Worm (Caenorhabditis elegans): ENCODE measurements around the gene phyh-1.

phyh-1 gene

ce11 chrIV:17216048-17216447, 43.2 kb downstream of the phyh-1 start, which contains the start of gene Y116A8B.1:
Gene Y116A8B.1, plus strand, starts transcription at chrIV:17216348.
- TF ChIP-seq ztf-4 (tag; optimal IDR thresholded peaks at IDR 0.05), result no peak
- TF ChIP-seq dpl-1 (GFP tag; optimal IDR thresholded peaks at IDR 0.05), result no peak
- TF ChIP-seq zag-1 (tag; optimal IDR thresholded peaks at IDR 0.05), result no peak
- TF ChIP-seq efl-1 (optimal IDR thresholded peaks at IDR 0.05), result no peak
- TF ChIP-seq efl-1 (GFP tag; optimal IDR thresholded peaks at IDR 0.05 in 1 of 2), result peak in 1 of 2 experiments; percentile 65
- no peak for TF ChIP-seq elt-3 (tag; optimal IDR thresholded peaks at IDR 0.05)
- no peak for TF ChIP-seq egl-27 (tag; optimal IDR thresholded peaks at IDR 0.05)
- TF ChIP-seq egl-13 (tag; optimal IDR thresholded peaks at IDR 0.05), result no peak

- TF ChIP-seq snu-23 (GFP tag; optimal IDR thresholded peaks at IDR 0.05) (peak; percentile 23), lsy-2 (tag; optimal IDR thresholded peaks at IDR 0.05) (peak in 1 of 2 experiments; percentile 5), nhr-19 (GFP tag; conservative IDR thresholded peaks at IDR 0.05) (no peak), efl-1 (optimal IDR thresholded peaks at IDR 0.05) (peak; percentile 35 to 39), efl-1 (GFP tag; optimal IDR thresholded peaks at IDR 0.05 in 1 of 2) (peak; percentile 31 to 84), nhr-71 (tag; optimal IDR thresholded peaks at IDR 0.05) (peak; percentile 33), lin-14 (GFP tag; optimal IDR thresholded peaks at IDR 0.05) (peak; percentile 68), lin-35 (GFP tag; optimal IDR thresholded peaks at IDR 0.05) (peak in 1 of 2 experiments; percentile 25), ceh-82 (tag; optimal IDR thresholded peaks at IDR 0.05) (peak in 1 of 3 experiments; percentile 20), hlh-4 (tag; optimal IDR thresholded peaks at IDR 0.05) (no peak), zag-1 (tag; optimal IDR thresholded peaks at IDR 0.05) (no peak), ets-5 (GFP tag; IDR thresholded peaks at IDR 0.05) (no peak), unc-98 (GFP tag; IDR thresholded peaks at IDR 0.05) (no peak), dpl-1 (GFP tag; optimal IDR thresholded peaks at IDR 0.05) (peak in 1 of 3 experiments; percentile 14), nhr-85 (tag) (no peak)
Measured at ce11 chrIV:17215070-17215469, 44.1 kb downstream of the phyh-1 start.

ce11 chrIV:17210754-17211153, 48.5 kb downstream of the phyh-1 start:
- TF ChIP-seq blmp-1 (tag; optimal IDR thresholded peaks at IDR 0.05) (peak; percentile 78), alr-1 (tag; optimal IDR thresholded peaks at IDR 0.05; ENCODE audit: borderline replicate concordance) (no peak), lin-35 (GFP tag; optimal IDR thresholded peaks at IDR 0.05) (peak in 1 of 2 experiments; percentile 6), pag-3 (tag; optimal IDR thresholded peaks at IDR 0.05; ENCODE audit: borderline replicate concordance, insufficient read depth) (peak; percentile 44), jun-1 (tag; optimal IDR thresholded peaks at IDR 0.05) (no peak), rnt-1 (tag; optimal IDR thresholded peaks at IDR 0.05) (no peak), ceh-63 (GFP tag; optimal IDR thresholded peaks at IDR 0.05) (no peak), elt-3 (tag; optimal IDR thresholded peaks at IDR 0.05) (peak in 1 of 6 experiments; percentile 50), lsy-2 (tag; optimal IDR thresholded peaks at IDR 0.05) (no peak), xbp-1 (tag; optimal IDR thresholded peaks at IDR 0.05) (no peak), fkh-4 (tag; optimal IDR thresholded peaks at IDR 0.05; ENCODE audit: borderline replicate concordance) (no peak), efl-1 (optimal IDR thresholded peaks at IDR 0.05) (peak; percentile 17 to 19), efl-1 (GFP tag; optimal IDR thresholded peaks at IDR 0.05 in 1 of 2) (no peak), fkh-10 (GFP tag; optimal IDR thresholded peaks at IDR 0.05) (no peak), dpl-1 (GFP tag; optimal IDR thresholded peaks at IDR 0.05) (peak in 1 of 3 experiments; percentile 0), mep-1 (tag; optimal IDR thresholded peaks at IDR 0.05) (no peak), pqm-1 (tag; optimal IDR thresholded peaks at IDR 0.05) (no peak), ceh-90 (tag; optimal IDR thresholded peaks at IDR 0.05) (no peak)

DNA sequence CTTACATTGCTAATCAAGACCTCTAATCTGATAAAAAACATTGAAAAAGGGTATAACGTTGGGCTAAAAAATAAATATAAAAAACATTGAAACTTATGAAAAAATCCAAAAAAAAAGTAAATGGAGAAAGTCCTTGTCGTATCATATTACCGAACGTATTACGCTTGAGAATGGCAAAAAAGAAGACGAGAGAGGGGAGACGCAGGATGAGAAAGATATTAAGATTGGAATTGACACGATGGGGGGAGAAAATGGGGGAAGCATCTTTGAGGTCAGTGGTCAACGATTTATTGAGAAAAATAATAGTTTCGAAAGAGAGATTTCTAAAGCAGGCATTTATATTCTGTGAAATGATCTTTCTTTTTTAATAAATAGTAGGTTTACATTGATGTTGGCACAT, 49.9 kb downstream of the phyh-1 start:
- TF ChIP-seq lir-3 (tag; optimal IDR thresholded peaks at IDR 0.05; ENCODE audit: poor library complexity), result no peak
- no peak for TF ChIP-seq mab-9 (GFP tag; IDR thresholded peaks at IDR 0.05)
- TF ChIP-seq pag-3 (tag; optimal IDR thresholded peaks at IDR 0.05; ENCODE audit: borderline replicate concordance, insufficient read depth), result peak; percentile 73
- TF ChIP-seq sup-37 (GFP tag; optimal IDR thresholded peaks at IDR 0.05), result no peak
- no peak for TF ChIP-seq F16B12.6 (tag; optimal IDR thresholded peaks at IDR 0.05)
- TF ChIP-seq ama-1 (optimal IDR thresholded peaks at IDR 0.05), result no peak
- peak; percentile 24 for TF ChIP-seq mep-1 (tag; optimal IDR thresholded peaks at IDR 0.05)
- TF ChIP-seq lin-35 (GFP tag; optimal IDR thresholded peaks at IDR 0.05), result no peak
- TF ChIP-seq nhr-84 (tag; optimal IDR thresholded peaks at IDR 0.05), result no peak
- no peak for TF ChIP-seq xbp-1 (tag; optimal IDR thresholded peaks at IDR 0.05)
- TF ChIP-seq nhr-19 (GFP tag; conservative IDR thresholded peaks at IDR 0.05), result no peak
- TF ChIP-seq egl-27 (tag; optimal IDR thresholded peaks at IDR 0.05), result no peak
- TF ChIP-seq dsc-1 (tag; optimal IDR thresholded peaks at IDR 0.05), result peak; percentile 26
- peak; percentile 13 for TF ChIP-seq nhr-71 (tag; optimal IDR thresholded peaks at IDR 0.05)
- peak; percentile 75 for TF ChIP-seq blmp-1 (tag; optimal IDR thresholded peaks at IDR 0.05)
- TF ChIP-seq nhr-47 (tag; optimal IDR thresholded peaks at IDR 0.05), result no peak
- TF ChIP-seq tlp-1 (tag; optimal IDR thresholded peaks at IDR 0.05), result no peak
- no peak for TF ChIP-seq unc-98 (GFP tag; IDR thresholded peaks at IDR 0.05)
- no peak for TF ChIP-seq zip-4 (GFP tag; optimal IDR thresholded peaks at IDR 0.05)

Measured in whole organism, L1 larva.